Fruit fly (Drosophila melanogaster) whole organism, embryonic: ENCODE measurements around the gene cni.

ENCODE experiments used
- Atf-2 ChIP-seq: fragments of 200-800 bp; sonication (Bioruptor generic); optimal IDR thresholded peaks from 2 replicates; lab custom pipeline; 2016; ENCODE audit warnings: missing biosample characterization, missing genetic modification characterization
- Bgb ChIP-seq: fragments of 200-800 bp; sonication (Bioruptor generic); IDR thresholded peaks from 2 replicates; pipeline ENCODE4 v1.3.6; 2022; ENCODE audit warnings: missing biosample characterization, missing genetic modification characterization; ENCODE audit not compliant: partially characterized antibody
- CG14014 ChIP-seq: fragments of 200-800 bp; sonication (Bioruptor generic); IDR thresholded peaks from 2 replicates; pipeline ENCODE4 v1.3.6; 2022; ENCODE audit warnings: missing biosample characterization, missing genetic modification characterization
- CG15269 ChIP-seq: fragments of 200-800 bp; sonication (Bioruptor generic); optimal IDR thresholded peaks from 2 replicates; lab custom pipeline; 2018; ENCODE audit warnings: missing biosample characterization, mild to moderate bottlenecking, missing genetic modification characterization, moderate library complexity
- CG15601 ChIP-seq: fragments of 200-800 bp; sonication (Bioruptor generic); optimal IDR thresholded peaks from 3 replicates; lab custom pipeline; 2019; ENCODE audit warnings: missing biosample characterization, mild to moderate bottlenecking, missing genetic modification characterization, moderate library complexity
- CG17385 ChIP-seq: fragments of 200-800 bp; sonication (Bioruptor generic); optimal IDR thresholded peaks from 3 replicates; lab custom pipeline; 2018; ENCODE audit warnings: missing biosample characterization, mild to moderate bottlenecking, missing genetic modification characterization
- CG18011 ChIP-seq: fragments of 200-800 bp; sonication (Bioruptor generic); optimal IDR thresholded peaks from 2 replicates; lab custom pipeline; 2017; ENCODE audit warnings: missing biosample characterization, missing genetic modification characterization, mild to moderate bottlenecking, moderate library complexity, missing genotype
- CG18262 ChIP-seq: fragments of 200-800 bp; optimal IDR thresholded peaks from 3 replicates; lab custom pipeline; 2019; ENCODE audit warnings: missing biosample characterization, mild to moderate bottlenecking, missing genetic modification characterization, moderate library complexity
- CG2199 ChIP-seq: fragments of 200-800 bp; sonication (Bioruptor generic); IDR thresholded peaks from 3 replicates; pipeline ENCODE4 v1.3.6; 2022; ENCODE audit warnings: missing biosample characterization, missing genetic modification characterization
- CG2712 ChIP-seq: fragments of 200-800 bp; optimal IDR thresholded peaks from 3 replicates; lab custom pipeline; 2019; ENCODE audit warnings: missing biosample characterization, mild to moderate bottlenecking, missing genetic modification characterization, moderate library complexity
- CG31224 ChIP-seq: fragments of 200-800 bp; sonication (Bioruptor generic); IDR thresholded peaks from 2 replicates; pipeline ENCODE4 v1.3.6; 2022; ENCODE audit warnings: missing biosample characterization, missing genetic modification characterization
- CG3847 ChIP-seq: fragments of 200-800 bp; sonication (Bioruptor generic); IDR thresholded peaks from 2 replicates; pipeline ENCODE4 v1.3.6; 2022; ENCODE audit warnings: missing biosample characterization, missing genetic modification characterization
- CG42726 ChIP-seq: fragments of 200-800 bp; sonication (Bioruptor generic); IDR thresholded peaks from 2 replicates; pipeline ENCODE4 v1.3.6; 2022; ENCODE audit warnings: missing biosample characterization, missing genetic modification characterization; ENCODE audit not compliant: partially characterized antibody
- CG4424 ChIP-seq: fragments of 200-800 bp; sonication (Bioruptor generic); optimal IDR thresholded peaks from 3 replicates; lab custom pipeline; 2016; ENCODE audit warnings: missing biosample characterization, missing genetic modification characterization
- CG6254 ChIP-seq: fragments of 200-800 bp; sonication (Bioruptor generic); optimal IDR thresholded peaks from 3 replicates; lab custom pipeline; 2017; ENCODE audit warnings: mild to moderate bottlenecking, missing biosample characterization, missing genetic modification reagents, missing genetic modification characterization
- CG7556 ChIP-seq: fragments of 200-800 bp; sonication (Bioruptor generic); optimal IDR thresholded peaks from 2 replicates; lab custom pipeline; 2017; ENCODE audit warnings: missing biosample characterization, mild to moderate bottlenecking, missing genetic modification characterization
- CG8388 ChIP-seq: fragments of 200-800 bp; sonication (Bioruptor generic); optimal IDR thresholded peaks from 2 replicates; lab custom pipeline; 2019; ENCODE audit warnings: missing biosample characterization, mild to moderate bottlenecking, missing genetic modification characterization, moderate library complexity
- CG8924 ChIP-seq: fragments of 200-800 bp; optimal IDR thresholded peaks from 3 replicates; lab custom pipeline; 2019; ENCODE audit warnings: missing biosample characterization, mild to moderate bottlenecking, missing genetic modification characterization, moderate library complexity
- CG8944 ChIP-seq: fragments of 200-800 bp; sonication (Bioruptor generic); optimal IDR thresholded peaks from 3 replicates; lab custom pipeline; 2016; ENCODE audit warnings: missing biosample characterization, missing genetic modification characterization
- CG9727 ChIP-seq: fragments of 200-800 bp; sonication (Bioruptor generic); optimal IDR thresholded peaks from 3 replicates; lab custom pipeline; 2017; ENCODE audit warnings: missing biosample characterization, mild to moderate bottlenecking, missing genetic modification characterization
- D19A ChIP-seq: fragments of 200-800 bp; optimal IDR thresholded peaks from 3 replicates; lab custom pipeline; 2019; ENCODE audit warnings: missing biosample characterization, mild to moderate bottlenecking, missing genetic modification characterization, moderate library complexity
- Dref ChIP-seq: fragments of 200-800 bp; sonication (Bioruptor generic); IDR thresholded peaks from 2 replicates; pipeline ENCODE4 v1.3.6; 2022; ENCODE audit warnings: missing biosample characterization, missing genetic modification characterization
- E2f1 ChIP-seq: fragments of 200-800 bp; sonication (Bioruptor generic); IDR thresholded peaks from 2 replicates; pipeline ENCODE4 v1.3.6; 2022; ENCODE audit warnings: missing biosample characterization, missing genetic modification characterization
- Eip74EF ChIP-seq, 2 experiments: fragments of 200-800 bp in 1 of 2; fragments of >200 bp in 1 of 2; sonication (Bioruptor generic) in 1 of 2; optimal IDR thresholded peaks; 2 replicates each; lab custom pipeline; 2017 to 2019; ENCODE audit warnings: missing biosample characterization in 2 of 2, missing genetic modification characterization in 2 of 2, mild to moderate bottlenecking in 1 of 2, moderate library complexity in 1 of 2
- HHEX ChIP-seq: fragments of 200-800 bp; sonication (Bioruptor generic); optimal IDR thresholded peaks from 3 replicates; lab custom pipeline; 2017; ENCODE audit warnings: missing biosample characterization, mild to moderate bottlenecking, missing genetic modification characterization, missing genetic modification reagents
- Lhr ChIP-seq: fragments of 200-800 bp; sonication (Bioruptor generic); optimal IDR thresholded peaks from 3 replicates; lab custom pipeline; 2017; ENCODE audit warnings: mild to moderate bottlenecking, missing biosample characterization, missing genetic modification reagents, missing genetic modification characterization
- MESR4 ChIP-seq: fragments of 200-800 bp; sonication (Bioruptor generic); optimal IDR thresholded peaks from 2 replicates; lab custom pipeline; 2018; ENCODE audit warnings: missing biosample characterization, mild to moderate bottlenecking, missing genetic modification characterization, moderate library complexity
- MTF-1 ChIP-seq: fragments of 200-800 bp; sonication (Bioruptor generic); optimal IDR thresholded peaks from 2 replicates; lab custom pipeline; 2018; ENCODE audit warnings: missing biosample characterization, mild to moderate bottlenecking, missing genetic modification characterization, borderline replicate concordance
- Nf-YA ChIP-seq: fragments of 200-800 bp; sonication (Bioruptor generic); IDR thresholded peaks from 2 replicates; pipeline ENCODE4 v1.3.6; 2022; ENCODE audit warnings: missing biosample characterization, missing genetic modification characterization
- Nf-YC ChIP-seq: fragments of 200-800 bp; optimal IDR thresholded peaks from 3 replicates; lab custom pipeline; 2019; ENCODE audit warnings: missing biosample characterization, mild to moderate bottlenecking, missing genetic modification characterization, moderate library complexity
- Optix ChIP-seq: fragments of 200-800 bp; sonication (Bioruptor generic); IDR thresholded peaks from 3 replicates; pipeline ENCODE4 v1.3.6; 2022; ENCODE audit warnings: missing biosample characterization, missing genetic modification characterization
- Ptx1 ChIP-seq: fragments of 200-800 bp; sonication (Bioruptor generic); IDR thresholded peaks from 2 replicates; pipeline ENCODE4 v1.3.6; 2022; ENCODE audit warnings: missing biosample characterization, missing genetic modification characterization
- Side ChIP-seq: fragments of 200-800 bp; sonication (Bioruptor generic); optimal IDR thresholded peaks from 2 replicates; lab custom pipeline; 2016; ENCODE audit warnings: missing biosample characterization, missing genetic modification characterization
- Sox100B ChIP-seq: fragments of 200-800 bp; sonication (Bioruptor generic); optimal IDR thresholded peaks from 3 replicates; lab custom pipeline; 2018; ENCODE audit warnings: missing biosample characterization, mild to moderate bottlenecking, missing genetic modification characterization
- Sox102F ChIP-seq: fragments of 200-800 bp; sonication (Bioruptor generic); optimal IDR thresholded peaks from 2 replicates; lab custom pipeline; 2018; ENCODE audit warnings: missing biosample characterization, mild to moderate bottlenecking, missing genetic modification characterization, moderate library complexity
- Vsx1 ChIP-seq: fragments of 200-800 bp; sonication (Bioruptor generic); optimal IDR thresholded peaks from 2 replicates; lab custom pipeline; 2017; ENCODE audit warnings: missing biosample characterization, mild to moderate bottlenecking, missing genetic modification characterization, missing genetic modification reagents
- Xrp1 ChIP-seq: fragments of 200-800 bp; sonication (Bioruptor generic); IDR thresholded peaks from 2 replicates; pipeline ENCODE4 v1.3.6; 2022; ENCODE audit warnings: missing biosample characterization, missing genetic modification characterization
- btn ChIP-seq: fragments of 200-800 bp; sonication (Bioruptor generic); optimal IDR thresholded peaks from 2 replicates; lab custom pipeline; 2016; ENCODE audit warnings: missing biosample characterization, missing genetic modification characterization
- dmrt11E ChIP-seq: fragments of 200-800 bp; sonication (Bioruptor generic); optimal IDR thresholded peaks from 3 replicates; lab custom pipeline; 2018; ENCODE audit warnings: missing biosample characterization, mild to moderate bottlenecking, missing genetic modification characterization, moderate library complexity
- exex ChIP-seq: fragments of 200-800 bp; sonication (Bioruptor generic); optimal IDR thresholded peaks from 4 replicates; lab custom pipeline; 2018; ENCODE audit warnings: missing biosample characterization, mild to moderate bottlenecking, missing genetic modification characterization, moderate library complexity
- fd96Cb ChIP-seq: fragments of 200-800 bp; sonication (Bioruptor generic); optimal IDR thresholded peaks from 2 replicates; lab custom pipeline; 2018; ENCODE audit warnings: missing biosample characterization, mild to moderate bottlenecking, missing genetic modification characterization, moderate library complexity
- grau ChIP-seq: fragments of 200-800 bp; optimal IDR thresholded peaks from 3 replicates; lab custom pipeline; 2019; ENCODE audit warnings: missing biosample characterization, mild to moderate bottlenecking, missing genetic modification characterization, moderate library complexity
- gt ChIP-seq: fragments of 200-800 bp; sonication (Bioruptor generic); IDR thresholded peaks from 2 replicates; pipeline ENCODE4 v1.3.6; 2022; ENCODE audit warnings: missing biosample characterization, missing genetic modification characterization
- hb ChIP-seq: fragments of 200-800 bp; sonication (Bioruptor generic); IDR thresholded peaks from 3 replicates; pipeline ENCODE4 v1.3.6; 2022; ENCODE audit warnings: missing biosample characterization, missing genetic modification characterization; ENCODE audit not compliant: partially characterized antibody
- insv ChIP-seq, 2 experiments: fragments of 200-800 bp; sonication (Bioruptor generic); optimal IDR thresholded peaks; 3 replicates each; lab custom pipeline; 2016 to 2018; ENCODE audit warnings: missing biosample characterization in 2 of 2, missing genetic modification characterization in 2 of 2
- luna ChIP-seq: fragments of 200-800 bp; sonication (Bioruptor generic); optimal IDR thresholded peaks from 2 replicates; lab custom pipeline; 2016; ENCODE audit warnings: missing biosample characterization, missing genetic modification characterization
- peb ChIP-seq: fragments of 200-800 bp; sonication (Bioruptor generic); IDR thresholded peaks from 2 replicates; pipeline ENCODE4 v1.3.6; 2022; ENCODE audit warnings: missing biosample characterization, missing genetic modification characterization
- sens ChIP-seq: fragments of 200-800 bp; sonication (Bioruptor generic); peaks from one replicate; lab custom pipeline; 2016; ENCODE audit warnings: missing biosample characterization, missing genetic modification characterization
- sqz ChIP-seq: fragments of 200-800 bp; sonication (Bioruptor generic); optimal IDR thresholded peaks from 3 replicates; lab custom pipeline; 2018; ENCODE audit warnings: missing biosample characterization, mild to moderate bottlenecking, missing genetic modification characterization

The cni gene

DNA sequence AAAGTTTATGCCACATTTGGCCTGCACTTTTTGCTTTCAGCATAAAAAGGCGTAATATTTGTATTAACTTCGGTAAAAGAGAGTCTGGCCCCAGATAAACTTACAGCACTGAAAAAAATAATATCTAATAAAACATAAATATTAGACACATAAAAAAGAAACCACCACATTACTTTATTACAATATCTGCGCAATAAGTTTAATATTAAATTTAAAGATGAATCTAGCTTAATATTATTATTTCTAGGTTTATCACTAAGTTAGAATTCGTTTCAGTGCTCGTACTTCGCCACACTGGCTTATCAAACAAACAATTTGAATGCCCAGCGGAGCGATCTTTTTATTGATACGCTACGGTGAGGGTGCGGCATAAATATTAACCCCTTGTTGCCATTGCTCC, 47.3 kb upstream of the cni start (continued):
- TF ChIP-seq CG9727 (GFP tag; lab: Kevin White, UChicago): peak; percentile 15
- TF ChIP-seq Xrp1 (GFP tag; lab: Robert Waterston, UW): peak; percentile 54; the same call in 1 of the 2 replicates
- TF ChIP-seq CG8388 (GFP tag; lab: Kevin White, UChicago): peak; percentile 37
- peak; percentile 36 for TF ChIP-seq grau (tag; lab: Kevin White, UChicago)
- peak; percentile 64 for TF ChIP-seq Sox102F
- peak; percentile 18 for TF ChIP-seq CG7556 (GFP tag; lab: Kevin White, UChicago)
- no peak for TF ChIP-seq Atf-2 (GFP tag; lab: Kevin White, UChicago)
- peak; percentile 56 for TF ChIP-seq CG18262
- peak; percentile 40 for TF ChIP-seq dmrt11E (tag; lab: Kevin White, UChicago)
- TF ChIP-seq CG15601 (tag; lab: Kevin White, UChicago): peak; percentile 27
- peak; percentile 29 for TF ChIP-seq Sox100B (GFP tag; lab: Kevin White, UChicago)
- peak; percentile 49 for TF ChIP-seq E2f1 (GFP tag; lab: Robert Waterston, UW)
- TF ChIP-seq CG2712 (tag; lab: Kevin White, UChicago): peak; percentile 70
- TF ChIP-seq CG18011: no peak
- peak; percentile 30 for TF ChIP-seq CG6254 (GFP tag; lab: Kevin White, UChicago)
- no peak for TF ChIP-seq CG42726
- TF ChIP-seq CG4424: peak; percentile 10
- TF ChIP-seq sqz (GFP tag; lab: Kevin White, UChicago): peak; percentile 37
- peak; percentile 24 for TF ChIP-seq fd96Cb (tag; lab: Kevin White, UChicago)
- TF ChIP-seq Ptx1 (GFP tag; lab: Robert Waterston, UW): 0 out of 2 replicates have a peak, but pooled peaks have one; percentile 46
- peak; percentile 5 for TF ChIP-seq CG17385
- peak; percentile 25 for TF ChIP-seq CG15269 (tag; lab: Kevin White, UChicago)
- TF ChIP-seq HHEX (GFP tag; lab: Kevin White, UChicago): peak; percentile 11
- TF ChIP-seq, all 482 proteins: peak for 73

DNA sequence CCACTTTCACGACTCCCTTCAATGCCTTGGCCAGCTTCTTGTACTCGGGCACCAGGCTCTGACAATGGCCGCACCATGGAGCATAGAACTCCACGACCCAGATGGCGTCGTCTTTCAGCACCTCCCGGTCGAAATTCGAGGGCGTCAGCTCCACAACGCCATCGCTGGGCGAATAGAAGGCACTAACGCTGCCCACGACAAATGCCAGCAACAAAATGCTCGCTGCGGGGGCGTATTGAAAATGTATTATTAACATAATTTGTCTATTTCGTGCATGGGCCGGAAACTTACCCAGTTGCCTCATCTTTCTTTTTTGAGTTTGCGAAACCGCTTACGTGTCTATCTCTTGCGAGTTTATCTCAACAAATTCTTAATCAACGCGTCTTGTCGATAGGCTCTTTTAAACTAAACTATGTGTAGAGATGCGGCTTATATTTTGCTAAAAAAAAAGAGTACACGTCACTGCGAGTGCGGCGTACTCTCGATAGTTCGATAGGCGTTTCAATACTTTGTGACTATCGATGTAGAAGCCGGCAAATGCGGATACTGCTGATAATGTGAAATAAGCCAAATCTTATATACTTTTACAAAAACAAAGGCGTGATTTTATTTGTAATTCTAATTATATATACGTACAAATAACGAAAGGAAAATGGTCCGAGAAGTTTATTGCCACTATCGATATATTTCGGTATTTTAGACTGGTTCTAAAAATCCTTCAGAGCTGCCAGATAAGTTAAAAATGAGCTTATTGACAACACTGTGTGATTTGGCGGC, 45.9 kb upstream of the cni start, which contains the start of gene CaBP1:
Gene CaBP1 (minus strand): TSS at position 487 of the 777 bp plus-strand sequence.
- TF ChIP-seq CG2199 (GFP tag; lab: Robert Waterston, UW): no peak
- no peak for TF ChIP-seq insv (GFP tag; optimal IDR thresholded peaks at IDR 0.05; lab: Kevin White, UChicago)
- no peak for TF ChIP-seq Optix (GFP tag; lab: Robert Waterston, UW)
- no peak for TF ChIP-seq gt (GFP tag; lab: Robert Waterston, UW)
- no peak for TF ChIP-seq Side (GFP tag; lab: Kevin White, UChicago)
- TF ChIP-seq luna: no peak
- TF ChIP-seq Dref: peak; percentile 74
- no peak for TF ChIP-seq Vsx1 (GFP tag; lab: Kevin White, UChicago)
- peak; percentile 54 for TF ChIP-seq CG8924 (tag; lab: Kevin White, UChicago)
- no peak for TF ChIP-seq CG14014 (GFP tag; lab: Robert Waterston, UW)
- TF ChIP-seq sens (GFP tag; lab: Kevin White, UChicago): peak; percentile 85
- TF ChIP-seq MESR4 (GFP tag; lab: Kevin White, UChicago): peak; percentile 71
- TF ChIP-seq peb (GFP tag; lab: Robert Waterston, UW): no peak
- no peak for TF ChIP-seq MTF-1
- TF ChIP-seq CG8944 (GFP tag; lab: Kevin White, UChicago): no peak
- TF ChIP-seq CG31224 (GFP tag; lab: Robert Waterston, UW): no peak
- TF ChIP-seq CG3847 (GFP tag; lab: Robert Waterston, UW): peak; percentile 39
- peak; percentile 42 for TF ChIP-seq Lhr
- no peak for TF ChIP-seq Eip74EF (GFP tag; optimal IDR thresholded peaks at IDR 0.05; lab: Kevin White, UChicago)
- peak; percentile 90 for TF ChIP-seq Bgb (GFP tag; lab: Robert Waterston, UW)
- peak; percentile 24 for TF ChIP-seq Nf-YC (tag; lab: Kevin White, UChicago)
- no peak for TF ChIP-seq D19A (tag; lab: Kevin White, UChicago)
- no peak for TF ChIP-seq btn (GFP tag; lab: Kevin White, UChicago)
- no peak for TF ChIP-seq exex (tag; lab: Kevin White, UChicago)
- TF ChIP-seq Nf-YA: no peak
- peak; percentile 91 for TF ChIP-seq hb (GFP tag; lab: Robert Waterston, UW)
